Worm (Caenorhabditis elegans) whole organism, mixed stage, embryonic: ENCODE measurements around the gene dsl-6.

Experiments used
- elt-3 ChIP-seq: fragments of 150-350 bp; optimal IDR thresholded peaks from 2 replicates; lab custom pipeline; 2014; ENCODE audit warnings: missing biosample characterization, missing genetic modification characterization
- lin-13 ChIP-seq: fragments of 150-350 bp; optimal IDR thresholded peaks from 2 replicates; lab custom pipeline; 2014; ENCODE audit warnings: missing biosample characterization, missing genetic modification characterization
- mab-5 ChIP-seq: fragments of 150-350 bp; optimal IDR thresholded peaks from 2 replicates; lab custom pipeline; 2014; ENCODE audit warnings: missing biosample characterization, missing genetic modification characterization
- nhr-12 ChIP-seq: fragments of 150-350 bp; optimal IDR thresholded peaks from 2 replicates; lab custom pipeline; 2014; ENCODE audit warnings: missing biosample characterization, missing genetic modification characterization
- nhr-28 ChIP-seq: fragments of 150-350 bp; optimal IDR thresholded peaks from 2 replicates; lab custom pipeline; 2014; ENCODE audit warnings: missing biosample characterization, missing genetic modification characterization
- unc-39 ChIP-seq: fragments of 150-350 bp; optimal IDR thresholded peaks from 2 replicates; lab custom pipeline; 2014; ENCODE audit warnings: missing biosample characterization, missing genetic modification characterization

ce11 chrIV:11424830-11425229 is 26.7 kb upstream of the dsl-6 start, which contains the start of gene F22B3.8:
- no peak for TF ChIP-seq mab-5
- no peak for TF ChIP-seq unc-39 (tag; lab: Kevin White, UChicago)
- no peak for TF ChIP-seq nhr-12 (tag; lab: Kevin White, UChicago)
- TF ChIP-seq nhr-28, result no peak
- no peak for TF ChIP-seq elt-3 (tag; lab: Kevin White, UChicago)
- TF ChIP-seq lin-13 (tag; lab: Kevin White, UChicago), result no peak
